Worm (Caenorhabditis elegans) whole organism, late embryonic: ENCODE data around the gene ttr-43.

ENCODE experiments used
- C38D4.7 ChIP-seq: fragments of 200-800 bp; sonication (Bioruptor generic); optimal IDR thresholded peaks from 2 replicates; lab custom pipeline; 2018; ENCODE audit warnings: mild to moderate bottlenecking, missing genetic modification characterization, moderate library complexity, missing compliant biosample characterization
- F13H6.1 ChIP-seq: sonication (generic microtip); optimal IDR thresholded peaks from 2 replicates; lab custom pipeline; 2016; ENCODE audit warnings: missing genetic modification characterization, missing compliant biosample characterization
- K02D7.2 ChIP-seq: sonication (generic microtip); optimal IDR thresholded peaks from 2 replicates; lab custom pipeline; 2017; ENCODE audit warnings: mild to moderate bottlenecking, missing genetic modification characterization, missing compliant biosample characterization
- K09A11.1 ChIP-seq: sonication (generic microtip); optimal IDR thresholded peaks from 2 replicates; lab custom pipeline; 2017; ENCODE audit warnings: antibody characterized with exemption, mild to moderate bottlenecking, missing genetic modification characterization, missing compliant biosample characterization; ENCODE audit not compliant: insufficient read depth
- T23F11.4 ChIP-seq: fragments of 200-800 bp; sonication (Bioruptor generic); optimal IDR thresholded peaks from 2 replicates; lab custom pipeline; 2018; ENCODE audit warnings: mild to moderate bottlenecking, missing genetic modification characterization, missing compliant biosample characterization
- Y22D7AL.16 ChIP-seq: sonication (generic microtip); optimal IDR thresholded peaks from 2 replicates; lab custom pipeline; 2016; ENCODE audit warnings: missing genetic modification characterization, missing compliant biosample characterization
- ahr-1 ChIP-seq: sonication (generic microtip); optimal IDR thresholded peaks from 2 replicates; lab custom pipeline; 2016; ENCODE audit warnings: missing genetic modification characterization, missing compliant biosample characterization
- ama-1 ChIP-seq: fragments of 150-350 bp; optimal IDR thresholded peaks from 2 replicates; lab custom pipeline; 2014
- ceh-18 ChIP-seq: sonication (generic microtip); optimal IDR thresholded peaks from 2 replicates; lab custom pipeline; 2016; ENCODE audit warnings: missing genetic modification characterization, missing compliant biosample characterization
- ceh-19 ChIP-seq: fragments of 200-800 bp; sonication (Bioruptor generic); optimal IDR thresholded peaks from 2 replicates; lab custom pipeline; 2018; ENCODE audit warnings: mild to moderate bottlenecking, missing genetic modification characterization, missing compliant biosample characterization
- ceh-2 ChIP-seq: sonication (generic microtip); optimal IDR thresholded peaks from 2 replicates; lab custom pipeline; 2016; ENCODE audit warnings: missing genotype, missing genetic modification characterization, missing compliant biosample characterization
- ceh-22 ChIP-seq: sonication (generic microtip); optimal IDR thresholded peaks from 2 replicates; lab custom pipeline; 2017; ENCODE audit warnings: missing biosample characterization, missing genetic modification characterization
- ceh-24 ChIP-seq: sonication (generic microtip); optimal IDR thresholded peaks from 2 replicates; lab custom pipeline; 2016; ENCODE audit warnings: mild to moderate bottlenecking, missing genetic modification characterization, missing compliant biosample characterization
- ceh-30 ChIP-seq: fragments of 150-350 bp; optimal IDR thresholded peaks from 2 replicates; lab custom pipeline; 2014; ENCODE audit warnings: missing biosample characterization, missing genetic modification characterization
- ceh-34 ChIP-seq: sonication (generic microtip); optimal IDR thresholded peaks from 2 replicates; lab custom pipeline; 2016; ENCODE audit warnings: mild to moderate bottlenecking, missing genetic modification characterization, missing compliant biosample characterization
- ceh-45 ChIP-seq: fragments of 200-800 bp; sonication (Bioruptor generic); IDR thresholded peaks from 2 replicates; pipeline ENCODE4 v1.3.6; 2022; ENCODE audit warnings: missing genetic modification reagents, missing genetic modification characterization, missing compliant biosample characterization
- ceh-48 ChIP-seq: sonication (generic microtip); optimal IDR thresholded peaks from 2 replicates; lab custom pipeline; 2016; ENCODE audit warnings: missing genetic modification characterization, inconsistent platforms, missing compliant biosample characterization
- ceh-6 ChIP-seq: fragments of 200-800 bp; sonication (Bioruptor generic); optimal IDR thresholded peaks from 2 replicates; lab custom pipeline; 2018; ENCODE audit warnings: mild to moderate bottlenecking, missing genetic modification characterization, missing compliant biosample characterization
- ceh-9 ChIP-seq: sonication (generic microtip); optimal IDR thresholded peaks from 2 replicates; lab custom pipeline; 2016; ENCODE audit warnings: mild to moderate bottlenecking, missing genetic modification characterization, inconsistent platforms, missing compliant biosample characterization
- che-1 ChIP-seq: sonication (generic microtip); optimal IDR thresholded peaks from 2 replicates; lab custom pipeline; 2016; ENCODE audit warnings: mild to moderate bottlenecking, missing genetic modification characterization, missing compliant biosample characterization
- ets-4 ChIP-seq: sonication (generic microtip); optimal IDR thresholded peaks from 2 replicates; lab custom pipeline; 2016; ENCODE audit warnings: missing genetic modification characterization, missing compliant biosample characterization
- eyg-1 ChIP-seq: sonication (generic microtip); optimal IDR thresholded peaks from 2 replicates; lab custom pipeline; 2016; ENCODE audit warnings: missing genotype, missing genetic modification characterization, missing compliant biosample characterization
- fax-1 ChIP-seq: sonication (generic microtip); optimal IDR thresholded peaks from 2 replicates; lab custom pipeline; 2016; ENCODE audit warnings: missing genotype, missing genetic modification characterization, missing compliant biosample characterization
- fkh-10 ChIP-seq: fragments of 150-350 bp; optimal IDR thresholded peaks from 2 replicates; lab custom pipeline; 2014; ENCODE audit warnings: missing biosample characterization, missing genetic modification reagents, missing genetic modification characterization
- fkh-6 ChIP-seq: sonication (generic microtip); optimal IDR thresholded peaks from 2 replicates; lab custom pipeline; 2016; ENCODE audit warnings: missing genetic modification characterization, missing compliant biosample characterization
- hlh-13 ChIP-seq: fragments of 200-800 bp; sonication (Bioruptor generic); optimal IDR thresholded peaks from 2 replicates; lab custom pipeline; 2018; ENCODE audit warnings: mild to moderate bottlenecking, missing genetic modification characterization, missing compliant biosample characterization
- hlh-15 ChIP-seq: sonication (generic microtip); optimal IDR thresholded peaks from 2 replicates; lab custom pipeline; 2016; ENCODE audit warnings: missing genetic modification characterization, missing compliant biosample characterization
- lim-6 ChIP-seq: sonication (generic microtip); optimal IDR thresholded peaks from 2 replicates; lab custom pipeline; 2016; ENCODE audit warnings: missing genetic modification characterization, missing compliant biosample characterization
- lin-11 ChIP-seq: fragments of 200-800 bp; sonication (Bioruptor generic); optimal IDR thresholded peaks from 2 replicates; lab custom pipeline; 2018; ENCODE audit warnings: mild to moderate bottlenecking, missing genetic modification characterization, missing compliant biosample characterization
- madf-2 ChIP-seq: sonication (generic microtip); optimal IDR thresholded peaks from 2 replicates; lab custom pipeline; 2017; ENCODE audit warnings: missing genetic modification characterization, missing compliant biosample characterization
- mec-3 ChIP-seq: sonication (generic microtip); optimal IDR thresholded peaks from 2 replicates; lab custom pipeline; 2016; ENCODE audit warnings: borderline replicate concordance, missing genetic modification characterization, missing compliant biosample characterization
- nfya-1 ChIP-seq: sonication (generic microtip); optimal IDR thresholded peaks from 2 replicates; lab custom pipeline; 2017; ENCODE audit warnings: missing genetic modification characterization, mild to moderate bottlenecking, missing compliant biosample characterization, antibody characterized with exemption, moderate library complexity
- nhr-11 ChIP-seq: fragments of 150-350 bp; optimal IDR thresholded peaks from 2 replicates; lab custom pipeline; 2014; ENCODE audit warnings: missing biosample characterization, missing genetic modification characterization
- nhr-232 ChIP-seq: sonication (generic microtip); optimal IDR thresholded peaks from 2 replicates; lab custom pipeline; 2016; ENCODE audit warnings: missing genetic modification characterization, missing compliant biosample characterization
- pag-3 ChIP-seq: sonication (generic microtip); optimal IDR thresholded peaks from 2 replicates; lab custom pipeline; 2016; ENCODE audit warnings: missing compliant biosample characterization, missing genetic modification characterization, borderline replicate concordance
- pha-2 ChIP-seq: sonication (generic microtip); optimal IDR thresholded peaks from 2 replicates; lab custom pipeline; 2017; ENCODE audit warnings: mild to moderate bottlenecking, missing genetic modification characterization, missing compliant biosample characterization
- pha-4 ChIP-seq: fragments of 150-350 bp; optimal IDR thresholded peaks from 2 replicates; lab custom pipeline; 2018; ENCODE audit warnings: missing biosample characterization, missing genetic modification reagents, missing genetic modification characterization
- ref-2 ChIP-seq: sonication (generic microtip); optimal IDR thresholded peaks from 2 replicates; lab custom pipeline; 2016; ENCODE audit warnings: missing genetic modification characterization, missing compliant biosample characterization
- rnt-1 ChIP-seq: sonication (generic microtip); optimal IDR thresholded peaks from 2 replicates; lab custom pipeline; 2016; ENCODE audit warnings: missing genetic modification characterization, missing compliant biosample characterization
- sox-2 ChIP-seq: fragments of 200-800 bp; sonication (Bioruptor generic); IDR thresholded peaks from 2 replicates; pipeline ENCODE4 v1.3.6; 2022; ENCODE audit warnings: missing genetic modification reagents, missing genetic modification characterization, missing compliant biosample characterization
- sox-4 ChIP-seq: sonication (generic microtip); optimal IDR thresholded peaks from 2 replicates; lab custom pipeline; 2017; ENCODE audit warnings: mild to moderate bottlenecking, missing genetic modification characterization, inconsistent platforms, missing compliant biosample characterization
- tbx-2 ChIP-seq: sonication (generic microtip); optimal IDR thresholded peaks from 2 replicates; lab custom pipeline; 2016; ENCODE audit warnings: missing genetic modification characterization, missing compliant biosample characterization
- tbx-7 ChIP-seq: sonication (generic microtip); optimal IDR thresholded peaks from 2 replicates; lab custom pipeline; 2016; ENCODE audit warnings: missing genotype, missing genetic modification characterization, missing compliant biosample characterization
- ttx-3 ChIP-seq: sonication (generic microtip); optimal IDR thresholded peaks from 2 replicates; lab custom pipeline; 2016; ENCODE audit warnings: missing genetic modification reagents, missing genetic modification characterization, missing compliant biosample characterization
- unc-3 ChIP-seq, 2 experiments: fragments of 200-800 bp in 1 of 2; sonication (Bioruptor generic) in 1 of 2; sonication (generic microtip) in 1 of 2; conservative IDR thresholded peaks in 1 of 2; optimal IDR thresholded peaks in 1 of 2; 2 replicates each; pipeline versions ENCODE4 v1.3.6 to Lab custom; 2016 to 2022; ENCODE audit warnings: missing compliant biosample characterization in 2 of 2, missing genetic modification characterization in 2 of 2, missing genetic modification reagents in 1 of 2
- unc-42 ChIP-seq: sonication (generic microtip); optimal IDR thresholded peaks from 2 replicates; lab custom pipeline; 2016; ENCODE audit warnings: missing genotype, missing genetic modification characterization, missing compliant biosample characterization
- unc-55 ChIP-seq: sonication (generic microtip); optimal IDR thresholded peaks from 2 replicates; lab custom pipeline; 2017; ENCODE audit warnings: missing biosample characterization, missing genetic modification reagents, missing genetic modification characterization

ttr-43 gene

ce11 chrV:12596795-12597194, 6.3 kb upstream of the ttr-43 start (continued):
- peak; percentile 38; the same call in 1 of the 2 replicates for TF ChIP-seq unc-3 (GFP tag; conservative IDR thresholded peaks at IDR 0.05; lab: Robert Waterston, UW)
- peak; percentile 2 for TF ChIP-seq unc-3 (tag; optimal IDR thresholded peaks at IDR 0.05; lab: Kevin White, UChicago)
- peak; percentile 60 for TF ChIP-seq eyg-1
- TF ChIP-seq unc-55 (GFP tag; lab: Kevin White, UChicago) = no peak
- TF ChIP-seq mec-3 (tag; lab: Kevin White, UChicago) = no peak
- no peak for TF ChIP-seq nhr-11 (tag; lab: Kevin White, UChicago)
- peak; percentile 54 for TF ChIP-seq ceh-19
- TF ChIP-seq ceh-34 (tag; lab: Kevin White, UChicago) = peak; percentile 78
- no peak for TF ChIP-seq ets-4
- TF ChIP-seq ceh-22 = no peak
- no peak for TF ChIP-seq unc-42 (tag; lab: Kevin White, UChicago)
- peak; percentile 24 for TF ChIP-seq madf-2 (tag; lab: Kevin White, UChicago)
- peak; percentile 35 for TF ChIP-seq C38D4.7 (GFP tag; lab: Kevin White, UChicago)
- peak; percentile 29 for TF ChIP-seq F13H6.1 (tag; lab: Kevin White, UChicago)
- TF ChIP-seq nfya-1 (tag; lab: Kevin White, UChicago) = peak; percentile 49
- TF ChIP-seq ahr-1 (tag; lab: Kevin White, UChicago) = no peak
- no peak for TF ChIP-seq ceh-9 (tag; lab: Kevin White, UChicago)
- peak; percentile 58 for TF ChIP-seq hlh-13 (GFP tag; lab: Kevin White, UChicago)
- peak; percentile 72 for TF ChIP-seq ceh-2 (tag; lab: Kevin White, UChicago)
- peak; percentile 51 for TF ChIP-seq nhr-232 (tag; lab: Kevin White, UChicago)
- TF ChIP-seq sox-2 (GFP tag; lab: Robert Waterston, UW) = no peak
- peak; percentile 46 for TF ChIP-seq fax-1 (tag; lab: Kevin White, UChicago)
- TF ChIP-seq ceh-48 (tag; lab: Kevin White, UChicago) = peak; percentile 66
- TF ChIP-seq ceh-6 = peak; percentile 63
- no peak for TF ChIP-seq ama-1
- TF ChIP-seq sox-4 = peak; percentile 64
- no peak for TF ChIP-seq ceh-45 (GFP tag; lab: Robert Waterston, UW)
- TF ChIP-seq ttx-3 = no peak
- TF ChIP-seq pag-3 = no peak
- peak; percentile 72 for TF ChIP-seq pha-2 (tag; lab: Kevin White, UChicago)
- no peak for TF ChIP-seq K09A11.1 (tag; lab: Kevin White, UChicago)
- TF ChIP-seq ref-2 = peak; percentile 70
- peak; percentile 56 for TF ChIP-seq ceh-18 (tag; lab: Kevin White, UChicago)
- peak; percentile 40 for TF ChIP-seq Y22D7AL.16 (tag; lab: Kevin White, UChicago)
- peak; percentile 38 for TF ChIP-seq tbx-7
- TF ChIP-seq T23F11.4 (GFP tag; lab: Kevin White, UChicago) = no peak
- TF ChIP-seq che-1 = peak; percentile 66
- peak; percentile 33 for TF ChIP-seq hlh-15 (tag; lab: Kevin White, UChicago)
- TF ChIP-seq tbx-2 = peak; percentile 55
- peak; percentile 64 for TF ChIP-seq rnt-1 (tag; lab: Kevin White, UChicago)
- TF ChIP-seq fkh-10 = no peak
- no peak for TF ChIP-seq pha-4 (tag; lab: Kevin White, UChicago)
- TF ChIP-seq ceh-30 (tag; lab: Kevin White, UChicago) = no peak
- peak; percentile 54 for TF ChIP-seq lin-11 (tag; lab: Kevin White, UChicago)
- TF ChIP-seq ceh-24 (tag; lab: Kevin White, UChicago) = no peak
- peak; percentile 40 for TF ChIP-seq K02D7.2 (tag; lab: Kevin White, UChicago)
- TF ChIP-seq lim-6 = no peak
- TF ChIP-seq fkh-6 (tag; lab: Kevin White, UChicago) = peak; percentile 53
